Worm (Caenorhabditis elegans) whole organism, early embryonic: Measurements from ENCODE around the gene M70.2.

ENCODE experiments used
- F13C5.2 ChIP-seq: sonication (generic microtip); optimal IDR thresholded peaks from 2 replicates; lab custom pipeline; 2017; ENCODE audit warnings: mild to moderate bottlenecking, missing genetic modification characterization, inconsistent platforms, missing compliant biosample characterization
- ama-1 ChIP-seq: fragments of 150-350 bp; optimal IDR thresholded peaks from 2 replicates; lab custom pipeline; 2014
- ceh-36 ChIP-seq: sonication (generic microtip); optimal IDR thresholded peaks from 2 replicates; lab custom pipeline; 2016; ENCODE audit warnings: missing genetic modification characterization, inconsistent platforms, missing compliant biosample characterization
- flt-1 ChIP-seq: fragments of 200-800 bp; sonication (Bioruptor generic); IDR thresholded peaks from 2 replicates; pipeline ENCODE4 v1.3.6; 2022; ENCODE audit warnings: missing genetic modification characterization, missing compliant biosample characterization
- hmbx-1 ChIP-seq: sonication (generic microtip); optimal IDR thresholded peaks from 2 replicates; lab custom pipeline; 2016; ENCODE audit warnings: mild to moderate bottlenecking, missing genetic modification characterization, missing compliant biosample characterization
- pes-1 ChIP-seq: fragments of 200-800 bp; sonication (Bioruptor generic); IDR thresholded peaks from 2 replicates; pipeline ENCODE4 v1.3.6; 2022; ENCODE audit warnings: missing genetic modification reagents, missing genetic modification characterization, missing compliant biosample characterization

DNA sequence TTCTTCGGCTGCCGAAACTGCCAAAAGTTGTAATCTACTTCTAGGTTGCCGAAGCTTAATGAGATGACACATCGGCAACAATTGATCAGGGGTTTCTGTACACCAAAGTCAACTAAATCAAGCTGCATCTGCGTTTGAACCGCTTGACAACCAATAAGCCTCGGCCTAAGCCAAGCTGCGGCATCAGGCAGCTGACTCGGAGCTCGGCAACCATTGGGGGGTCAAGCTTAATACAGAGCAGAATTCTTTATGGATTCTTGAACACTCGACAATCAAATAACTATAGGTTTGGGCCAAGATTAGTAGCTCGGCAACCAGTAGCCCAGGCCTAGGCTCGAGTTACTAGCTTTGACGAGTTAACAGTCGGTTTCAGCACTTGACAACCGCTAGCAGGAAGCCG is 21.9 kb upstream of the M70.2 start:
- TF ChIP-seq F13C5.2 (tag; lab: Kevin White, UChicago) = no peak
- no peak for TF ChIP-seq flt-1 (GFP tag; lab: Robert Waterston, UW)
- TF ChIP-seq hmbx-1 (tag; lab: Kevin White, UChicago) = no peak
- TF ChIP-seq ama-1 (lab: Kevin White, UChicago) = no peak
- no peak for TF ChIP-seq ceh-36 (tag; lab: Kevin White, UChicago)
- no peak for TF ChIP-seq pes-1 (GFP tag; lab: Robert Waterston, UW)
